Fruit fly (Drosophila melanogaster): Measurements from ENCODE around the gene CG6244.

- TF ChIP-seq pad (GFP tag; optimal IDR thresholded peaks at IDR 0.05) (no peak), CG1620 (GFP tag; optimal IDR thresholded peaks at IDR 0.05) (no peak), CG12768 (GFP tag; optimal IDR thresholded peaks at IDR 0.05) (no peak), kay (GFP tag; ENCODE audit: borderline replicate concordance) (no peak)
Measured at dm6 chr3L:15809185-15809584, 1.1 kb downstream of the CG6244 start, which contains the start of gene CG13445.
